Fruit fly (Drosophila melanogaster): ENCODE data around the gene Coq3.

The Coq3 gene

DNA sequence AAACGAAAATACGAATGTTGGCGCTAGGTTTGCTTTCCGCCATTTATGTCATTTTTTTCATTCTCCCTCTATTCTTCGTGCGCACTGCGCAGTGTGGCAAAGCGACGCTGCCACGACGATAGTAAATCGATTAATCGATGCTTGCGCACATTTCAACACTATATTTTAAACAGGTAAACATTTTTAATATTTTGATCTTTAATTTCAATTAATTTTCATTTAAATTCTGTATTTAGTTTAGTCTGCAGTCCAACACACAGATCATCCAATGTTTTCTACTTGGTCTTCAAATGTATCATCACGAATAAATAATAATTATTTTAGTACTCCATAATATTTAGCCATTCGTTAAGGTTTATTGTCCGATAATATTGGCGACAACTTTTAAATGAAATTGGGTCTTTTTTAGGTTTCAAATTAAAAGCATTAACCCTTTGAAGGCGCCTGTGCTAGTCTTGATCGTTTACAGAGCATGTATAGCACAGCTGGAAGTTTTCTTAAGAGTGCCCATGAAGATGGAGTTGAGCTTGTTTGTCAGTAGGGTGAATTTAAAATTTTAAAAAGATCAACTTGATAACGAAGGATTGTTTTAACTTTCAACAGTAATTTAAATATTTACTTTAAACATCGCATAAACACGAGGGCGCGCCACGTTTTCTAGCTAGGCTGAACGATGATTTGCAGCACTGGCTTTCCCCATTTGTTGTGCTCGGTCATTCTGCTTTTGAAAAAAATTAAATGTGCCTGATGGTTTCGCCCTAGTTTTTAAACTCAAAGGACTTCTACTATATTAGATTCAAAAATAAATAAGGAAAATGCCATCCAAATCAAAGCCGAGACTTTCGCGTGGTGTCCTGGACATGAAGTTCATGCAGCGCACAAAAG, 2.0 kb downstream of the Coq3 start, which contains the start of the genes Mpp6 and E2f2 (continued):
- no peak for TF ChIP-seq CG6765 (GFP tag; optimal IDR thresholded peaks at IDR 0.05)
- TF ChIP-seq gro (GFP tag; optimal IDR thresholded peaks at IDR 0.05) = peak; percentile 22
- TF ChIP-seq sens (GFP tag) = peak; percentile 70
- TF ChIP-seq Atf-2 (GFP tag; optimal IDR thresholded peaks at IDR 0.05) = no peak
- peak; percentile 56 for TF ChIP-seq CG14710 (tag; optimal IDR thresholded peaks at IDR 0.05)
- no peak for TF ChIP-seq CG10654 (GFP tag; optimal IDR thresholded peaks at IDR 0.05)
- peak; percentile 24 for TF ChIP-seq Hsf (GFP tag; optimal IDR thresholded peaks at IDR 0.05)
- no peak for TF ChIP-seq pnt (GFP tag; optimal IDR thresholded peaks at IDR 0.05)
- no peak for TF ChIP-seq Camta (GFP tag; optimal IDR thresholded peaks at IDR 0.05)
- no peak for TF ChIP-seq Mes4 (GFP tag; optimal IDR thresholded peaks at IDR 0.05)
- no peak for TF ChIP-seq ash1 (GFP tag; optimal IDR thresholded peaks at IDR 0.05)
- no peak for TF ChIP-seq klu (GFP tag; IDR thresholded peaks at IDR 0.05)
- no peak for TF ChIP-seq ssp (GFP tag; IDR thresholded peaks at IDR 0.05)
- TF ChIP-seq H15 (GFP tag; IDR thresholded peaks at IDR 0.05) = peak; percentile 59; the same call in 2 of the 3 replicates
- TF ChIP-seq Nf-YA (GFP tag; IDR thresholded peaks at IDR 0.05) = no peak
- TF ChIP-seq CG10979 (tag; optimal IDR thresholded peaks at IDR 0.05) = no peak
- TF ChIP-seq Awh (GFP tag; IDR thresholded peaks at IDR 0.05) = no peak
- no peak for TF ChIP-seq CG11696 (GFP tag; IDR thresholded peaks at IDR 0.05)
- no peak for TF ChIP-seq CG10147 (GFP tag; optimal IDR thresholded peaks at IDR 0.05)
- TF ChIP-seq Atf6 (GFP tag; IDR thresholded peaks at IDR 0.05) = 0 out of 2 replicates have a peak, but pooled peaks have one; percentile 23
- peak; percentile 9 for TF ChIP-seq emc (GFP tag; optimal IDR thresholded peaks at IDR 0.05)
- TF ChIP-seq ci (GFP tag; IDR thresholded peaks at IDR 0.05) = 0 out of 3 replicates have a peak, but pooled peaks have one; percentile 12
- no peak for TF ChIP-seq hkb (optimal IDR thresholded peaks at IDR 0.05)
- TF ChIP-seq hkb (GFP tag; IDR thresholded peaks at IDR 0.05) = no peak
- peak; percentile 38 for TF ChIP-seq sisA (GFP tag; IDR thresholded peaks at IDR 0.05)
- no peak for TF ChIP-seq wdn (GFP tag; IDR thresholded peaks at IDR 0.05)
- TF ChIP-seq CG11504 (tag; optimal IDR thresholded peaks at IDR 0.05) = peak; percentile 18
- no peak for TF ChIP-seq BtbVII (GFP tag; optimal IDR thresholded peaks at IDR 0.05)
- TF ChIP-seq CG3281 (GFP tag; optimal IDR thresholded peaks at IDR 0.05) = peak; percentile 4
- TF ChIP-seq Fer2 (tag; optimal IDR thresholded peaks at IDR 0.05) = no peak
- peak; percentile 43 for TF ChIP-seq HmgZ (tag; optimal IDR thresholded peaks at IDR 0.05)
- TF ChIP-seq Gug (GFP tag; IDR thresholded peaks at IDR 0.05) = peak; percentile 58; the same call in 2 of the 4 replicates
- peak; percentile 58 for TF ChIP-seq mam (GFP tag; optimal IDR thresholded peaks at IDR 0.05)
- TF ChIP-seq gt (GFP tag; IDR thresholded peaks at IDR 0.05) = no peak
- TF ChIP-seq NK7.1 (GFP tag; optimal IDR thresholded peaks at IDR 0.05) = no peak
- no peak for TF ChIP-seq Gsc (GFP tag; IDR thresholded peaks at IDR 0.05)
- peak; percentile 79 for TF ChIP-seq Dp (GFP tag; optimal IDR thresholded peaks at IDR 0.05)
- no peak for TF ChIP-seq CG12299 (tag; optimal IDR thresholded peaks at IDR 0.05)
- TF ChIP-seq bab2 (GFP tag; optimal IDR thresholded peaks at IDR 0.05) = peak; percentile 18
- TF ChIP-seq CG2116 (GFP tag; optimal IDR thresholded peaks at IDR 0.05) = peak; percentile 62
- TF ChIP-seq salm (tag; optimal IDR thresholded peaks at IDR 0.05) = no peak
- no peak for TF ChIP-seq D19A (tag; optimal IDR thresholded peaks at IDR 0.05)
- no peak for TF ChIP-seq Abd-B (GFP tag; optimal IDR thresholded peaks at IDR 0.05)
- no peak for TF ChIP-seq CG12071 (GFP tag; optimal IDR thresholded peaks at IDR 0.05)
- TF ChIP-seq Ets97D (GFP tag; optimal IDR thresholded peaks at IDR 0.05) = peak; percentile 58
- peak; percentile 58 for TF ChIP-seq Xrp1 (GFP tag; IDR thresholded peaks at IDR 0.05)
- TF ChIP-seq CG1792 (GFP tag; optimal IDR thresholded peaks at IDR 0.05) = no peak
- no peak for TF ChIP-seq br (optimal IDR thresholded peaks at IDR 0.05)
- no peak for TF ChIP-seq nerfin-1 (tag; optimal IDR thresholded peaks at IDR 0.05)
- TF ChIP-seq CG17186 (GFP tag; optimal IDR thresholded peaks at IDR 0.05) = peak; percentile 77
- TF ChIP-seq CG6813 (GFP tag; optimal IDR thresholded peaks at IDR 0.05) = no peak

All from whole organism, embryonic.